Worm (Caenorhabditis elegans) whole organism, mixed stage, embryonic: ENCODE measurements around the gene C44B12.3.

Source experiments
- ceh-83 ChIP-seq: fragments of 200-800 bp; sonication (Bioruptor generic); optimal IDR thresholded peaks from 2 replicates; lab custom pipeline; 2018; ENCODE audit warnings: mild to moderate bottlenecking, missing genetic modification characterization, missing compliant biosample characterization
- elt-1 ChIP-seq: sonication (generic microtip); optimal IDR thresholded peaks from 2 replicates; lab custom pipeline; 2017; ENCODE audit warnings: missing genetic modification characterization, mild to moderate bottlenecking, missing compliant biosample characterization, antibody characterized with exemption, moderate library complexity, borderline replicate concordance; ENCODE audit not compliant: insufficient read depth
- nhr-12 ChIP-seq: fragments of 150-350 bp; optimal IDR thresholded peaks from 2 replicates; lab custom pipeline; 2014; ENCODE audit warnings: missing biosample characterization, missing genetic modification characterization
- nhr-76 ChIP-seq: sonication (generic microtip); optimal IDR thresholded peaks from 2 replicates; lab custom pipeline; 2017; ENCODE audit warnings: missing biosample characterization, missing genetic modification characterization
- unc-120 ChIP-seq: sonication (generic microtip); optimal IDR thresholded peaks from 2 replicates; lab custom pipeline; 2017; ENCODE audit warnings: missing genetic modification characterization, missing compliant biosample characterization; ENCODE audit not compliant: poor library complexity, severe bottlenecking
- unc-39 ChIP-seq: fragments of 150-350 bp; optimal IDR thresholded peaks from 2 replicates; lab custom pipeline; 2014; ENCODE audit warnings: missing biosample characterization, missing genetic modification characterization

- TF ChIP-seq unc-120, result no peak
- TF ChIP-seq nhr-76, result no peak
- no peak for TF ChIP-seq ceh-83
- TF ChIP-seq nhr-12 (tag; lab: Kevin White, UChicago), result no peak
- no peak for TF ChIP-seq unc-39 (tag; lab: Kevin White, UChicago)
- no peak for TF ChIP-seq elt-1 (tag; lab: Kevin White, UChicago)
Measured at ce11 chrIV:1074069-1074468, 30.5 kb upstream of the C44B12.3 start.
